Worm (Caenorhabditis elegans) whole organism, late embryonic: ENCODE results near the gene ctr-9.

Source experiments
- C08G9.2 ChIP-seq: sonication (generic microtip); optimal IDR thresholded peaks from 2 replicates; lab custom pipeline; 2016; ENCODE audit warnings: mild to moderate bottlenecking, missing genetic modification characterization, moderate library complexity, missing compliant biosample characterization
- K02D7.2 ChIP-seq: sonication (generic microtip); optimal IDR thresholded peaks from 2 replicates; lab custom pipeline; 2017; ENCODE audit warnings: mild to moderate bottlenecking, missing genetic modification characterization, missing compliant biosample characterization
- ama-1 ChIP-seq: fragments of 150-350 bp; optimal IDR thresholded peaks from 2 replicates; lab custom pipeline; 2014
- ceh-22 ChIP-seq: sonication (generic microtip); optimal IDR thresholded peaks from 2 replicates; lab custom pipeline; 2017; ENCODE audit warnings: missing biosample characterization, missing genetic modification characterization
- ceh-9 ChIP-seq: sonication (generic microtip); optimal IDR thresholded peaks from 2 replicates; lab custom pipeline; 2016; ENCODE audit warnings: mild to moderate bottlenecking, missing genetic modification characterization, inconsistent platforms, missing compliant biosample characterization
- ets-4 ChIP-seq: sonication (generic microtip); optimal IDR thresholded peaks from 2 replicates; lab custom pipeline; 2016; ENCODE audit warnings: missing genetic modification characterization, missing compliant biosample characterization
- hlh-13 ChIP-seq: fragments of 200-800 bp; sonication (Bioruptor generic); optimal IDR thresholded peaks from 2 replicates; lab custom pipeline; 2018; ENCODE audit warnings: mild to moderate bottlenecking, missing genetic modification characterization, missing compliant biosample characterization
- pqm-1 ChIP-seq: sonication (generic microtip); optimal IDR thresholded peaks from 2 replicates; lab custom pipeline; 2016; ENCODE audit warnings: missing genetic modification characterization, missing compliant biosample characterization

ce11 chrIII:9488431-9488830 lies 2.8 kb upstream of the ctr-9 start, which contains the start of gene nlp-36:
- TF ChIP-seq ceh-9 (no peak), pqm-1 (no peak), ama-1 (lab: Kevin White, UChicago) (no peak), K02D7.2 (tag; lab: Kevin White, UChicago) (no peak), ets-4 (tag; lab: Kevin White, UChicago) (no peak), C08G9.2 (tag; lab: Kevin White, UChicago) (no peak), ceh-22 (tag; lab: Kevin White, UChicago) (no peak), hlh-13 (GFP tag; lab: Kevin White, UChicago) (no peak)
